Worm (Caenorhabditis elegans) whole organism, L2 larva: ENCODE measurements around the gene Y71H2AM.3.

Source experiments
- alr-1 ChIP-seq: fragments of 150-350 bp; optimal IDR thresholded peaks from 2 replicates; lab custom pipeline; 2014; ENCODE audit warnings: missing biosample characterization, missing genetic modification characterization
- ceh-82 ChIP-seq: fragments of 150-350 bp; optimal IDR thresholded peaks from 2 replicates; lab custom pipeline; 2014; ENCODE audit warnings: missing biosample characterization, missing genetic modification characterization
- elt-3 ChIP-seq: sonication (generic microtip); optimal IDR thresholded peaks from 2 replicates; lab custom pipeline; 2017; ENCODE audit warnings: missing biosample characterization, missing genetic modification characterization
- fos-1 ChIP-seq: fragments of 150-350 bp; optimal IDR thresholded peaks from 2 replicates; lab custom pipeline; 2014; ENCODE audit warnings: missing biosample characterization, missing genetic modification characterization
- mab-5 ChIP-seq: fragments of 150-350 bp; optimal IDR thresholded peaks from 2 replicates; lab custom pipeline; 2014; ENCODE audit warnings: missing biosample characterization, missing genetic modification characterization
- nhr-12 ChIP-seq: fragments of 150-350 bp; optimal IDR thresholded peaks from 2 replicates; lab custom pipeline; 2014; ENCODE audit warnings: missing biosample characterization, missing genetic modification characterization
- nhr-237 ChIP-seq: fragments of 150-350 bp; optimal IDR thresholded peaks from 2 replicates; lab custom pipeline; 2014; ENCODE audit warnings: missing biosample characterization, missing genetic modification characterization
- nhr-25 ChIP-seq: fragments of 150-350 bp; sonication (generic microtip); optimal IDR thresholded peaks from 3 replicates; lab custom pipeline; 2014; ENCODE audit warnings: missing biosample characterization, missing genetic modification characterization
- skn-1 ChIP-seq: sonication (generic microtip); optimal IDR thresholded peaks from 2 replicates; lab custom pipeline; 2017; ENCODE audit warnings: missing biosample characterization, missing genetic modification characterization
- ztf-11 ChIP-seq: sonication (generic microtip); optimal IDR thresholded peaks from 2 replicates; lab custom pipeline; 2017; ENCODE audit warnings: missing biosample characterization, missing genetic modification characterization

ce11 chrIII:2841856-2842373, 36.7 kb downstream of the Y71H2AM.3 start, which contains the start of gene H34I24.2:
- no peak for TF ChIP-seq nhr-12 (tag; lab: Kevin White, UChicago)
- no peak for TF ChIP-seq skn-1
- TF ChIP-seq elt-3 (tag; lab: Kevin White, UChicago), result no peak
- peak; percentile 20 for TF ChIP-seq fos-1 (tag; lab: Kevin White, UChicago)
- TF ChIP-seq ztf-11 (tag; lab: Kevin White, UChicago), result no peak
- no peak for TF ChIP-seq mab-5 (tag; lab: Kevin White, UChicago)
- no peak for TF ChIP-seq nhr-25 (tag; lab: Kevin White, UChicago)
- TF ChIP-seq nhr-237, result no peak
- no peak for TF ChIP-seq alr-1
- TF ChIP-seq ceh-82 (tag; lab: Kevin White, UChicago), result no peak
